Fruit fly (Drosophila melanogaster) whole organism, embryonic: ENCODE data around the gene DZIP1.

Experiments used
- Antp ChIP-seq: fragments of 200-800 bp; sonication (Bioruptor generic); optimal IDR thresholded peaks from 3 replicates; lab custom pipeline; 2016; ENCODE audit warnings: missing biosample characterization, missing genetic modification characterization
- CG10209 ChIP-seq: fragments of 200-800 bp; sonication (Bioruptor generic); optimal IDR thresholded peaks from 3 replicates; lab custom pipeline; 2017; ENCODE audit warnings: missing biosample characterization, mild to moderate bottlenecking, missing genetic modification characterization, missing genetic modification reagents
- CG1024 ChIP-seq: fragments of 200-800 bp; sonication (Bioruptor generic); IDR thresholded peaks from 2 replicates; pipeline ENCODE4 v1.3.6; 2022; ENCODE audit warnings: missing biosample characterization, missing genetic modification characterization
- CG10366 ChIP-seq: fragments of 200-800 bp; sonication (Bioruptor generic); IDR thresholded peaks from 2 replicates; pipeline ENCODE4 v1.3.6; 2022; ENCODE audit warnings: missing biosample characterization, missing genetic modification characterization
- CG10543 ChIP-seq: fragments of 200-800 bp; sonication (Bioruptor generic); optimal IDR thresholded peaks from 3 replicates; lab custom pipeline; 2017; ENCODE audit warnings: missing biosample characterization, mild to moderate bottlenecking, missing genetic modification characterization, moderate library complexity
- CG11456 ChIP-seq: fragments of 200-800 bp; sonication (Bioruptor generic); IDR thresholded peaks from 3 replicates; pipeline ENCODE4 v1.3.6; 2022; ENCODE audit warnings: missing biosample characterization, missing genetic modification characterization
- CG12071 ChIP-seq: fragments of 200-800 bp; sonication (Bioruptor generic); optimal IDR thresholded peaks from 3 replicates; lab custom pipeline; 2018; ENCODE audit warnings: missing biosample characterization, mild to moderate bottlenecking, missing genetic modification characterization
- CG13287 ChIP-seq: fragments of 200-800 bp; sonication (Bioruptor generic); IDR thresholded peaks from 2 replicates; pipeline ENCODE4 v1.3.6; 2022; ENCODE audit warnings: missing biosample characterization, missing genetic modification characterization; ENCODE audit not compliant: partially characterized antibody
- CG13296 ChIP-seq: fragments of 200-800 bp; sonication (Bioruptor generic); optimal IDR thresholded peaks from 3 replicates; lab custom pipeline; 2018; ENCODE audit warnings: missing biosample characterization, mild to moderate bottlenecking, missing genetic modification characterization
- CG13894 ChIP-seq: fragments of 200-800 bp; sonication (Bioruptor generic); optimal IDR thresholded peaks from 3 replicates; lab custom pipeline; 2018; ENCODE audit warnings: missing biosample characterization, mild to moderate bottlenecking, missing genetic modification characterization, moderate library complexity
- CG14667 ChIP-seq: fragments of 200-800 bp; sonication (Bioruptor generic); IDR thresholded peaks from 2 replicates; pipeline ENCODE4 v1.3.6; 2022; ENCODE audit warnings: missing biosample characterization, missing genetic modification characterization
- CG17359 ChIP-seq: fragments of 200-800 bp; sonication (Bioruptor generic); optimal IDR thresholded peaks from 3 replicates; lab custom pipeline; 2018; ENCODE audit warnings: missing biosample characterization, mild to moderate bottlenecking, missing genetic modification characterization, moderate library complexity
- CG18764 ChIP-seq: fragments of 200-800 bp; sonication (Bioruptor generic); optimal IDR thresholded peaks from 3 replicates; lab custom pipeline; 2016; ENCODE audit warnings: missing biosample characterization, missing genetic modification characterization
- CG30403 ChIP-seq: fragments of 200-800 bp; sonication (Bioruptor generic); optimal IDR thresholded peaks from 3 replicates; lab custom pipeline; 2016; ENCODE audit warnings: missing biosample characterization, missing genetic modification characterization
- CG6254 ChIP-seq: fragments of 200-800 bp; sonication (Bioruptor generic); optimal IDR thresholded peaks from 3 replicates; lab custom pipeline; 2017; ENCODE audit warnings: mild to moderate bottlenecking, missing biosample characterization, missing genetic modification reagents, missing genetic modification characterization
- CG8478 ChIP-seq: fragments of >200 bp; optimal IDR thresholded peaks from 2 replicates; lab custom pipeline; 2018
- Camta ChIP-seq: fragments of 200-800 bp; sonication (Bioruptor generic); optimal IDR thresholded peaks from 2 replicates; lab custom pipeline; 2016; ENCODE audit warnings: missing biosample characterization, missing genetic modification characterization
- CkIIα-i1 ChIP-seq: fragments of 200-800 bp; sonication (Bioruptor generic); IDR thresholded peaks from 2 replicates; pipeline ENCODE4 v1.3.6; 2022; ENCODE audit warnings: missing biosample characterization, missing genetic modification characterization
- CoRest ChIP-seq: fragments of 200-800 bp; sonication (Bioruptor generic); optimal IDR thresholded peaks from 3 replicates; lab custom pipeline; 2018; ENCODE audit warnings: missing biosample characterization, mild to moderate bottlenecking, missing genetic modification characterization, moderate library complexity
- Kr ChIP-seq: fragments of 200-800 bp; sonication (Bioruptor generic); optimal IDR thresholded peaks from 2 replicates; lab custom pipeline; 2017; ENCODE audit warnings: missing biosample characterization, mild to moderate bottlenecking, missing genetic modification characterization
- NC2α ChIP-seq: fragments of 200-800 bp; sonication (Bioruptor generic); optimal IDR thresholded peaks from 2 replicates; lab custom pipeline; 2016; ENCODE audit warnings: missing biosample characterization, missing genetic modification characterization
- NK7.1 ChIP-seq: fragments of 200-800 bp; sonication (Bioruptor generic); optimal IDR thresholded peaks from 3 replicates; lab custom pipeline; 2016; ENCODE audit warnings: missing biosample characterization, missing genetic modification characterization
- Nf-YC ChIP-seq: fragments of 200-800 bp; optimal IDR thresholded peaks from 3 replicates; lab custom pipeline; 2019; ENCODE audit warnings: missing biosample characterization, mild to moderate bottlenecking, missing genetic modification characterization, moderate library complexity
- PHDP ChIP-seq: fragments of 200-800 bp; sonication (Bioruptor generic); optimal IDR thresholded peaks from 3 replicates; lab custom pipeline; 2018; ENCODE audit warnings: missing biosample characterization, mild to moderate bottlenecking, missing genetic modification characterization, moderate library complexity
- Rfx ChIP-seq: fragments of 200-800 bp; sonication (Bioruptor generic); IDR thresholded peaks from 2 replicates; pipeline ENCODE4 v1.3.6; 2022; ENCODE audit warnings: missing biosample characterization, missing genetic modification characterization
- Side ChIP-seq: fragments of 200-800 bp; sonication (Bioruptor generic); optimal IDR thresholded peaks from 2 replicates; lab custom pipeline; 2016; ENCODE audit warnings: missing biosample characterization, missing genetic modification characterization
- Sox102F ChIP-seq: fragments of 200-800 bp; sonication (Bioruptor generic); optimal IDR thresholded peaks from 2 replicates; lab custom pipeline; 2018; ENCODE audit warnings: missing biosample characterization, mild to moderate bottlenecking, missing genetic modification characterization, moderate library complexity
- YL-1 ChIP-seq: fragments of 200-800 bp; sonication (Bioruptor generic); optimal IDR thresholded peaks from 3 replicates; lab custom pipeline; 2017; ENCODE audit warnings: missing biosample characterization, mild to moderate bottlenecking, missing genetic modification characterization
- aop ChIP-seq: fragments of 200-800 bp; sonication (Bioruptor generic); IDR thresholded peaks from 2 replicates; pipeline ENCODE4 v1.3.6; 2022; ENCODE audit warnings: missing biosample characterization, missing genetic modification characterization
- caup ChIP-seq: fragments of 200-800 bp; sonication (Bioruptor generic); optimal IDR thresholded peaks from 3 replicates; lab custom pipeline; 2017; ENCODE audit warnings: missing biosample characterization, mild to moderate bottlenecking, missing genetic modification characterization, moderate library complexity; ENCODE audit not compliant: severe bottlenecking
- chn ChIP-seq: fragments of 200-800 bp; sonication (Bioruptor generic); optimal IDR thresholded peaks from 2 replicates; lab custom pipeline; 2016; ENCODE audit warnings: missing biosample characterization, missing genetic modification characterization
- ci ChIP-seq: fragments of 200-800 bp; sonication (Bioruptor generic); IDR thresholded peaks from 3 replicates; pipeline ENCODE4 v1.3.6; 2022; ENCODE audit warnings: missing biosample characterization, missing genetic modification characterization
- da ChIP-seq: fragments of 200-800 bp; sonication (Bioruptor generic); optimal IDR thresholded peaks from 2 replicates; lab custom pipeline; 2016; ENCODE audit warnings: missing biosample characterization, missing genetic modification characterization
- dmrt99B ChIP-seq: fragments of 200-800 bp; sonication (Bioruptor generic); optimal IDR thresholded peaks from 2 replicates; lab custom pipeline; 2018; ENCODE audit warnings: missing biosample characterization, mild to moderate bottlenecking, missing genetic modification characterization, moderate library complexity
- emc ChIP-seq: fragments of 200-800 bp; sonication (Bioruptor generic); optimal IDR thresholded peaks from 2 replicates; lab custom pipeline; 2016; ENCODE audit warnings: missing biosample characterization, missing genetic modification characterization
- fru ChIP-seq: fragments of >200 bp; optimal IDR thresholded peaks from 2 replicates; lab custom pipeline; 2017
- ftz-f1 ChIP-seq: fragments of 200-800 bp; sonication (Bioruptor generic); optimal IDR thresholded peaks from 2 replicates; lab custom pipeline; 2016; ENCODE audit warnings: missing biosample characterization, missing genetic modification characterization
- hb ChIP-seq: fragments of 200-800 bp; sonication (Bioruptor generic); IDR thresholded peaks from 3 replicates; pipeline ENCODE4 v1.3.6; 2022; ENCODE audit warnings: missing biosample characterization, missing genetic modification characterization; ENCODE audit not compliant: partially characterized antibody
- jing ChIP-seq: fragments of 200-800 bp; sonication (Bioruptor generic); optimal IDR thresholded peaks from 2 replicates; lab custom pipeline; 2018; ENCODE audit warnings: missing biosample characterization, mild to moderate bottlenecking, missing genetic modification characterization
- nmo ChIP-seq: fragments of 200-800 bp; sonication (Bioruptor generic); optimal IDR thresholded peaks from 2 replicates; lab custom pipeline; 2018; ENCODE audit warnings: missing biosample characterization, mild to moderate bottlenecking, missing genetic modification characterization, moderate library complexity
- pros ChIP-seq: fragments of 200-800 bp; sonication (Bioruptor generic); optimal IDR thresholded peaks from 3 replicates; lab custom pipeline; 2019; ENCODE audit warnings: missing biosample characterization, mild to moderate bottlenecking, missing genetic modification characterization, moderate library complexity
- ranshi ChIP-seq: fragments of 200-800 bp; sonication (Bioruptor generic); IDR thresholded peaks from 2 replicates; pipeline ENCODE4 v1.3.6; 2022; ENCODE audit warnings: missing biosample characterization, missing genetic modification characterization
- ro ChIP-seq: fragments of 200-800 bp; sonication (Bioruptor generic); IDR thresholded peaks from 2 replicates; pipeline ENCODE4 v1.3.6; 2022; ENCODE audit warnings: missing biosample characterization, missing genetic modification characterization
- so ChIP-seq: fragments of 200-800 bp; sonication (Bioruptor generic); IDR thresholded peaks from 3 replicates; pipeline ENCODE4 v1.3.6; 2022; ENCODE audit warnings: missing biosample characterization, missing genetic modification characterization
- sob ChIP-seq: fragments of 200-800 bp; sonication (Bioruptor generic); IDR thresholded peaks from 2 replicates; pipeline ENCODE4 v1.3.6; 2022; ENCODE audit warnings: missing biosample characterization, missing genetic modification characterization
- sqz ChIP-seq: fragments of 200-800 bp; sonication (Bioruptor generic); optimal IDR thresholded peaks from 3 replicates; lab custom pipeline; 2018; ENCODE audit warnings: missing biosample characterization, mild to moderate bottlenecking, missing genetic modification characterization
- tin ChIP-seq: fragments of 200-800 bp; sonication (Bioruptor generic); optimal IDR thresholded peaks from 3 replicates; lab custom pipeline; 2016; ENCODE audit warnings: missing biosample characterization, missing genetic modification characterization
- unc-4 ChIP-seq: fragments of 200-800 bp; sonication (Bioruptor generic); IDR thresholded peaks from 2 replicates; pipeline ENCODE4 v1.3.6; 2022; ENCODE audit warnings: missing biosample characterization, missing genetic modification characterization; ENCODE audit not compliant: partially characterized antibody
- wor ChIP-seq: fragments of 200-800 bp; sonication (Bioruptor generic); IDR thresholded peaks from 2 replicates; pipeline ENCODE4 v1.3.6; 2022; ENCODE audit warnings: missing biosample characterization, missing genetic modification characterization
- zf30C ChIP-seq: fragments of 200-800 bp; sonication (Bioruptor generic); optimal IDR thresholded peaks from 3 replicates; lab custom pipeline; 2018; ENCODE audit warnings: missing biosample characterization, mild to moderate bottlenecking, missing genetic modification characterization
- zfh2 ChIP-seq: fragments of 200-800 bp; sonication (Bioruptor generic); optimal IDR thresholded peaks from 2 replicates; lab custom pipeline; 2016; ENCODE audit warnings: missing biosample characterization, missing genetic modification characterization

The DZIP1 gene

DNA sequence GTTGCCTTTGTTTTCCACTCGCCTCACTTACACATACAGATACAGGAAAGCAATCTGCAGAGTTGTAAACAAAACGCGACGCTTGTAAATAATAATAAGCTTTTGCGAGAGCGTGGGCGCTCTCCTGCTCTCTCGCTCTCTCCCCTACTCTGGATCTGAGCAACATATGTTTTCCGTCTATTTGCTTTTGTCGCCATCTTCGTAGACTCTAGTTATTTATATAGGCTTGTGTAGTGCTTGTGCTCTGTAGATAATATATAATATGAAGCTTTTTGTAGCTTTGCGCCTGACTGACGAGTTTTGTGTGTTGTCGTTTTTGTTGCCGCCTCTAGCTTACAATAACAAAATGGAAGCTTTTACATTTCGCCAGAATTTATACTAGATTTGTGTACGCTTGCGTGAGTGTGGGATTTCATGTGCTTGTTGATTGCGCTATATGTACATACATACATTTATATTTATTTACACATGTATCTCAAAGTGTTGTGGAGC, 50.7 kb downstream of the DZIP1 start (continued):
- peak; percentile 74 for TF ChIP-seq Side
- peak; percentile 38 for TF ChIP-seq CG6254 (GFP tag; lab: Kevin White, UChicago)
- no peak for TF ChIP-seq jing (GFP tag; lab: Kevin White, UChicago)
- peak; percentile 69 for TF ChIP-seq PHDP (tag; lab: Kevin White, UChicago)
- TF ChIP-seq Sox102F: no peak
- no peak for TF ChIP-seq emc (GFP tag; lab: Kevin White, UChicago)
- TF ChIP-seq CG14667: no peak
- peak; percentile 10 for TF ChIP-seq CoRest (tag; lab: Kevin White, UChicago)
- no peak for TF ChIP-seq Kr
- TF ChIP-seq chn: no peak
- TF ChIP-seq CG30403 (GFP tag; lab: Kevin White, UChicago): no peak
- TF ChIP-seq hb (GFP tag; lab: Robert Waterston, UW): no peak
- peak; percentile 15 for TF ChIP-seq pros (GFP tag; lab: Kevin White, UChicago)
- TF ChIP-seq zf30C (GFP tag; lab: Kevin White, UChicago): peak; percentile 41
- TF ChIP-seq CG1024 (GFP tag; lab: Robert Waterston, UW): no peak
- TF ChIP-seq CG13296 (GFP tag; lab: Kevin White, UChicago): peak; percentile 86
- peak; percentile 92 for TF ChIP-seq ftz-f1 (GFP tag; lab: Kevin White, UChicago)
- 0 out of 2 replicates have a peak, but pooled peaks have one; percentile 60 for TF ChIP-seq sob
- TF ChIP-seq Rfx (GFP tag; lab: Robert Waterston, UW): peak; percentile 49; the same call in 1 of the 2 replicates
- TF ChIP-seq sqz: peak; percentile 60
- TF ChIP-seq CkIIα-i1 (GFP tag; lab: Robert Waterston, UW): no peak
- TF ChIP-seq caup (GFP tag; lab: Kevin White, UChicago): peak; percentile 85
- TF ChIP-seq NC2α (GFP tag; lab: Kevin White, UChicago): no peak
- peak; percentile 43 for TF ChIP-seq dmrt99B (tag; lab: Kevin White, UChicago)
- TF ChIP-seq CG18764 (GFP tag; lab: Kevin White, UChicago): no peak
- no peak for TF ChIP-seq CG8478
- TF ChIP-seq Nf-YC (tag; lab: Kevin White, UChicago): peak; percentile 58
- TF ChIP-seq wor (GFP tag; lab: Robert Waterston, UW): no peak
- no peak for TF ChIP-seq nmo (GFP tag; lab: Kevin White, UChicago)
- no peak for TF ChIP-seq fru
- no peak; the same call in 1 of the 2 replicates for TF ChIP-seq ranshi (GFP tag; lab: Robert Waterston, UW)
- peak; percentile 43; the same call in 1 of the 2 replicates for TF ChIP-seq unc-4 (GFP tag; lab: Robert Waterston, UW)
- no peak for TF ChIP-seq ro (GFP tag; lab: Robert Waterston, UW)
- TF ChIP-seq da (GFP tag; lab: Kevin White, UChicago): no peak
- TF ChIP-seq so: peak; percentile 89; the same call in 2 of the 3 replicates
- peak; percentile 24 for TF ChIP-seq YL-1 (GFP tag; lab: Kevin White, UChicago)
- TF ChIP-seq CG11456 (GFP tag; lab: Robert Waterston, UW): no peak
- TF ChIP-seq CG10366 (GFP tag; lab: Robert Waterston, UW): no peak
- peak; percentile 93 for TF ChIP-seq CG13894 (tag; lab: Kevin White, UChicago)
- TF ChIP-seq zfh2 (GFP tag; lab: Kevin White, UChicago): no peak
- no peak for TF ChIP-seq aop (GFP tag; lab: Robert Waterston, UW)
- peak; percentile 53 for TF ChIP-seq CG10209 (GFP tag; lab: Kevin White, UChicago)
- no peak for TF ChIP-seq tin (GFP tag; lab: Kevin White, UChicago)
- TF ChIP-seq Camta (GFP tag; lab: Kevin White, UChicago): peak; percentile 32
- TF ChIP-seq CG13287 (GFP tag; lab: Robert Waterston, UW): peak; percentile 51; the same call in 1 of the 2 replicates
- peak; percentile 96 for TF ChIP-seq CG10543
- no peak for TF ChIP-seq Antp (GFP tag; lab: Kevin White, UChicago)
- no peak for TF ChIP-seq NK7.1 (GFP tag; lab: Kevin White, UChicago)
- peak; percentile 85 for TF ChIP-seq ci
- TF ChIP-seq CG17359 (tag; lab: Kevin White, UChicago): peak; percentile 46
- TF ChIP-seq CG12071: peak; percentile 82
